Worm (Caenorhabditis elegans): ENCODE data around the gene C14F11.4.

Gene C14F11.4

DNA sequence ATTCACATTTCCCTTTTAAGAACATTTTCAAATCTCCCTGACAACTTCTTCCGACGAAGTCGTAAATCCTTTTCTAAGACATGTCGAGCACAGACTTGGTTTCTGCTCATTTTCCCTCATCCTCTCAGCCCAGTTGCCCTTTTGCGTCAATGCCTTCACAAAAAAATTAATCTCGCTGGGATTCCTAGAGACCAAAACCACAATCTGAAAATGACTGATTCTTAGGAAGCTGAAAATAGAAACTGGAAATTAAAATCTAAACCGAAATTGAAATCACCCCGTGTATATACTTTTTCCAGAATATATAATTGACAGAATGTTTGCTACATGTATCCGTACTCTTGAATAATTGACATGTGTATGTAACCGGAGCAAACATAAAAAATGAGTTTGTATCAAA lies 14.2 kb upstream of the C14F11.4 start:
- TF ChIP-seq hnd-1 (tag; optimal IDR thresholded peaks at IDR 0.05) (no peak), B0310.2 (tag; optimal IDR thresholded peaks at IDR 0.05) (no peak), hmg-4 (GFP tag; optimal IDR thresholded peaks at IDR 0.05) (no peak), tbx-37 (GFP tag; conservative IDR thresholded peaks at IDR 0.05) (no peak), aly-1 (tag; optimal IDR thresholded peaks at IDR 0.05) (no peak), tra-4 (tag; optimal IDR thresholded peaks at IDR 0.05) (no peak), tbx-11 (GFP tag; IDR thresholded peaks at IDR 0.05) (no peak), ets-7 (tag; optimal IDR thresholded peaks at IDR 0.05) (no peak), ceh-36 (tag; optimal IDR thresholded peaks at IDR 0.05) (no peak), ama-1 (optimal IDR thresholded peaks at IDR 0.05) (no peak), pes-1 (GFP tag; IDR thresholded peaks at IDR 0.05) (no peak), hmbx-1 (tag; optimal IDR thresholded peaks at IDR 0.05) (no peak), ceh-13 (GFP tag; optimal IDR thresholded peaks at IDR 0.05) (no peak), scrt-1 (GFP tag; IDR thresholded peaks at IDR 0.05) (no peak), flt-1 (GFP tag; IDR thresholded peaks at IDR 0.05) (no peak)

DNA sequence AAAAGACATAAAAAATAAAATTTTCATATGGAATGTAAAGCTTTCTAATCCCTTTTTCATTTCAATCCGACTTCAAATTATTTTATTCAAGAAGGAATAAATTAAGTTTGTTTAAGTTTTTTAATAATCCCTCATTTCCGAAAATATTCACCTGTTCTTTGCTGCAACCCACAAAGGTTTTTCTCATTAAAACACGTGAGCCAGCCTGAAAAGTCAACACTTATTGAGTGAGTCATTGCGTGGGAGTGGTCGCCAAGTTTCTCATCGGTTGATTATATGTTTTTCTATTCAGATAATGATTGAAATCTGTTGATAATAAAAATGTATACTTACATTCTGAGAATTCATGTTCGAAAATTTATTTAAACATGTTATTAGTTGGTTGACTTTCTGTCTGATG lies 12.7 kb upstream of the C14F11.4 start:
- TF ChIP-seq ets-7 (tag; optimal IDR thresholded peaks at IDR 0.05) (no peak), ceh-13 (GFP tag; optimal IDR thresholded peaks at IDR 0.05) (no peak), hmg-4 (GFP tag; optimal IDR thresholded peaks at IDR 0.05) (no peak), F13C5.2 (tag; optimal IDR thresholded peaks at IDR 0.05) (no peak), ama-1 (optimal IDR thresholded peaks at IDR 0.05) (no peak), tra-4 (tag; optimal IDR thresholded peaks at IDR 0.05) (no peak), aly-1 (tag; optimal IDR thresholded peaks at IDR 0.05) (no peak), tbx-37 (GFP tag; conservative IDR thresholded peaks at IDR 0.05) (no peak), pes-1 (GFP tag; IDR thresholded peaks at IDR 0.05) (no peak), hnd-1 (tag; optimal IDR thresholded peaks at IDR 0.05) (no peak), scrt-1 (GFP tag; IDR thresholded peaks at IDR 0.05) (no peak), flt-1 (GFP tag; IDR thresholded peaks at IDR 0.05) (no peak), ceh-36 (tag; optimal IDR thresholded peaks at IDR 0.05) (no peak), B0310.2 (tag; optimal IDR thresholded peaks at IDR 0.05) (no peak), tbx-11 (GFP tag; IDR thresholded peaks at IDR 0.05) (no peak), hmbx-1 (tag; optimal IDR thresholded peaks at IDR 0.05) (no peak), sea-1 (GFP tag; conservative IDR thresholded peaks at IDR 0.05) (no peak)

- no peak for TF ChIP-seq flt-1 (GFP tag; IDR thresholded peaks at IDR 0.05)
- no peak for TF ChIP-seq tra-4 (tag; optimal IDR thresholded peaks at IDR 0.05)
- no peak for TF ChIP-seq ceh-36 (tag; optimal IDR thresholded peaks at IDR 0.05)
- TF ChIP-seq tbx-11 (GFP tag; IDR thresholded peaks at IDR 0.05): no peak
- TF ChIP-seq ets-7 (tag; optimal IDR thresholded peaks at IDR 0.05): no peak
- TF ChIP-seq pes-1 (GFP tag; IDR thresholded peaks at IDR 0.05): no peak
- no peak for TF ChIP-seq B0310.2 (tag; optimal IDR thresholded peaks at IDR 0.05)
Measured at ce11 chrX:6240640-6241033, 7.8 kb upstream of the C14F11.4 start, which contains the start of gene got-2.2. Gene got-2.2 (plus strand): TSS chrX:6240983.

DNA sequence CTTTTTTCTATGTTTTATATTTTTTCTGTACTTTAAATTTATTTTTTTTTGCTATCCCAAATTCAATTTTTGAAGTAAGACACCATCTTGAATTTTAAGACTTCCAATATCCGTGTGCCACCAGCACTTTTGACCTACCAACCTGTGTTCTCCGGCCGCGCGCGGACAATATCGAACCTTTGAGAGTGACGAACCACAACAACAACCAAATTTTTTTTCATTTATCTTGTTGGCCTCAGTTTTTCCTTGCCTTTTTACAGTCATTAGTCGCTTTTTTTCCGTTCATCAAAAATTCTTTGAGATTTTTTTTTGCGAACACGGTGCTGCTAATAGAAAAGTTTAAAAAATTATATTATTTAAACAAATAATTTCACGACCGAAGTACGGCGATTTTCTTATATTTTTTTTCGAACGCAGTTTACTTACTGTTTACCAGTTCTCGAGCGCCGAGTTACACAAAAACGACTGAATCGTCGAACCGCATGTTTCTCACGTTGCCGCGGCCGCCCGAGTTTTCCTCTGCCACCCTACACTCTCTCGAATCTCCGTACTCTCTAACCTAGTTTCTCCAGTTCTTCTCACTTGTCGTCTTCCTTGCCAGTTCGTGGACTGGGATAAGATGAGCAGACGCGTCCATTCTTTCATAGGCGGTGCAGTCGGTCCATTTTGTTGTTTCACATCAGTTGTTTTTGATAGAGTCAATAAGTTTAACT lies 7.2 kb upstream of the C14F11.4 start:
- TF ChIP-seq hmg-4 (GFP tag; optimal IDR thresholded peaks at IDR 0.05) (peak; percentile 20), sea-1 (GFP tag; conservative IDR thresholded peaks at IDR 0.05) (no peak)

ce11 chrX:6238973-6239372 lies 6.1 kb upstream of the C14F11.4 start, which contains the start of gene rml-3:
Gene rml-3 (minus strand): TSS chrX:6239065.
- TF ChIP-seq B0310.2 (tag; optimal IDR thresholded peaks at IDR 0.05) (no peak), tbx-37 (GFP tag; conservative IDR thresholded peaks at IDR 0.05) (no peak), F13C5.2 (tag; optimal IDR thresholded peaks at IDR 0.05) (no peak), scrt-1 (GFP tag; IDR thresholded peaks at IDR 0.05) (no peak), ceh-13 (GFP tag; optimal IDR thresholded peaks at IDR 0.05) (no peak), ama-1 (optimal IDR thresholded peaks at IDR 0.05) (no peak), ets-7 (tag; optimal IDR thresholded peaks at IDR 0.05) (no peak), pes-1 (GFP tag; IDR thresholded peaks at IDR 0.05) (no peak)

DNA sequence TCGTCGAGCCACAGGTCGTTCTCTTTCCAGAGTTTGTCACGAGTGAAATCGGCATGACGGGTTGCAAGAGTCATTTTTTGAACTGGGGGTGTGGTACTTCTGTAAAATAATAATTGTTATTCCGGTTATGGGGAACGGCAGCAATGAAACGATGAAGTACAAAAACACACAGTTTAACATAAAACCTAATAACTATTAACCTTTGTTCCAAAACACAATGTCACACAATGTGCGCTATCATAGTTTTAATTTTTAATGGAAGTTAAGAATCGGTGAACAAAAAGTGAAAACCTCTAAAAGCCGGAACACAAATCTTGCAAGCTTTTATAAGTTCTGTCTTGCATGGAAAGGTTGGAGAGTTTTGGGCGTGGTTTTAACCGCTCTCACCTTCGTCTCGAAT lies 2.6 kb upstream of the C14F11.4 start, which contains the start of gene hsp-43:
hsp-43 (minus strand) TSS at position 101 of the 400 bp plus-strand sequence.
- TF ChIP-seq tbx-11 (GFP tag; IDR thresholded peaks at IDR 0.05): no peak
- no peak for TF ChIP-seq F13C5.2 (tag; optimal IDR thresholded peaks at IDR 0.05)
- TF ChIP-seq ets-7 (tag; optimal IDR thresholded peaks at IDR 0.05): no peak
- TF ChIP-seq ceh-36 (tag; optimal IDR thresholded peaks at IDR 0.05): no peak
- no peak for TF ChIP-seq hmg-4 (GFP tag; optimal IDR thresholded peaks at IDR 0.05)
- TF ChIP-seq tra-4 (tag; optimal IDR thresholded peaks at IDR 0.05): no peak
- TF ChIP-seq hmbx-1 (tag; optimal IDR thresholded peaks at IDR 0.05): no peak
- TF ChIP-seq ceh-13 (GFP tag; optimal IDR thresholded peaks at IDR 0.05): no peak
- TF ChIP-seq ama-1 (optimal IDR thresholded peaks at IDR 0.05): no peak
- TF ChIP-seq tbx-37 (GFP tag; conservative IDR thresholded peaks at IDR 0.05): no peak
- TF ChIP-seq flt-1 (GFP tag; IDR thresholded peaks at IDR 0.05): no peak

DNA sequence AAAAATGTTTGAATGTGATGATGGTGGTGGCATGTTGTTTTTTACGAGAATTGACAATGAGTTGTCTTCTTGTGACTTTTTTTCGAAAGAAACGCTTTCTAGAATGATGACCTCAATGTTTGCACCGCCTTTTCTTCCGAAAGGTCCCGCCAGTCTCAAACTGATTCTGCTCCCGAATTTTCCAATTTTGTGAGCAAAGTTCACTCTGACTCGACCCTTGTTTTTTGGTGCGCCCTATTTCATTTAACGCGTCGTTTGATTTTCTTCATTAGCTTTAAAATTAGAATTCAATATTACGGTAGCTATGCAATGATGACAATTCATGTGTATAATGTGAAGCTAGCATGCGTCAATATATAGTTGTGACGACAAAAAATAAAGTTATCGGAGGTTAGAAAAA lies 2.2 kb downstream of the C14F11.4 start, which contains the start of gene lite-1:
lite-1 (minus strand) TSS at position 101 of the 400 bp plus-strand sequence.
- no peak for TF ChIP-seq ets-7 (tag; optimal IDR thresholded peaks at IDR 0.05)
- no peak for TF ChIP-seq B0310.2 (tag; optimal IDR thresholded peaks at IDR 0.05)
- no peak for TF ChIP-seq ceh-36 (tag; optimal IDR thresholded peaks at IDR 0.05)
- TF ChIP-seq tbx-37 (GFP tag; conservative IDR thresholded peaks at IDR 0.05): no peak
- TF ChIP-seq ceh-13 (GFP tag; optimal IDR thresholded peaks at IDR 0.05): no peak
- no peak for TF ChIP-seq tra-4 (tag; optimal IDR thresholded peaks at IDR 0.05)

ce11 chrX:6224841-6225240 lies 8.0 kb downstream of the C14F11.4 start:
- TF ChIP-seq aly-1 (tag; optimal IDR thresholded peaks at IDR 0.05) (no peak), scrt-1 (GFP tag; IDR thresholded peaks at IDR 0.05) (no peak), hmg-4 (GFP tag; optimal IDR thresholded peaks at IDR 0.05) (peak; percentile 15)
